Fruit fly (Drosophila melanogaster): ENCODE data around the gene CG34278.

- TF ChIP-seq CrebA (GFP tag; optimal IDR thresholded peaks at IDR 0.05; ENCODE audit: borderline replicate concordance): no peak
- TF ChIP-seq Hr83 (GFP tag; optimal IDR thresholded peaks at IDR 0.05; ENCODE audit: poor library complexity, severe bottlenecking): no peak
- no peak for TF ChIP-seq N (GFP tag; optimal IDR thresholded peaks at IDR 0.05)
- no peak for TF ChIP-seq sv (GFP tag; optimal IDR thresholded peaks at IDR 0.05)
- no peak for TF ChIP-seq Mio (GFP tag; optimal IDR thresholded peaks at IDR 0.05)
- no peak for TF ChIP-seq lola (GFP tag; optimal IDR thresholded peaks at IDR 0.05)
These were observed 30.0 kb downstream of the CG34278 start, which contains the start of gene Smug for dm6 chr3R:17150287-17150686.
